Worm (Caenorhabditis elegans): ENCODE data around the gene idpb-4.

- TF ChIP-seq lin-15B (tag; optimal IDR thresholded peaks at IDR 0.05) (no peak), ceh-28 (tag; optimal IDR thresholded peaks at IDR 0.05) (no peak), dve-1 (tag; optimal IDR thresholded peaks at IDR 0.05; ENCODE audit: insufficient read depth) (no peak), mdl-1 (tag; optimal IDR thresholded peaks at IDR 0.05) (peak in 1 of 2 experiments; percentile 22), pha-4 (GFP tag; IDR thresholded peaks at IDR 0.05) (no peak), pha-4 (tag; optimal IDR thresholded peaks at IDR 0.05) (no peak), tra-1 (GFP tag; IDR thresholded peaks at IDR 0.05) (no peak), jun-1 (tag; optimal IDR thresholded peaks at IDR 0.05) (no peak), ZK546.5 (tag; optimal IDR thresholded peaks at IDR 0.05) (no peak), ama-1 (optimal IDR thresholded peaks at IDR 0.05) (peak; percentile 14), mxl-3 (GFP tag; optimal IDR thresholded peaks at IDR 0.05) (no peak)
Observed at ce11 chrII:8717579-8717978, 19.8 kb downstream of the idpb-4 start.

Data from whole organism, L4 larva.